Fruit fly (Drosophila melanogaster): Measurements from ENCODE around the gene Or2a.
A peak's percentile ranks its signal among the peaks of the same experiment; 100 is the strongest.

Or2a gene

DNA sequence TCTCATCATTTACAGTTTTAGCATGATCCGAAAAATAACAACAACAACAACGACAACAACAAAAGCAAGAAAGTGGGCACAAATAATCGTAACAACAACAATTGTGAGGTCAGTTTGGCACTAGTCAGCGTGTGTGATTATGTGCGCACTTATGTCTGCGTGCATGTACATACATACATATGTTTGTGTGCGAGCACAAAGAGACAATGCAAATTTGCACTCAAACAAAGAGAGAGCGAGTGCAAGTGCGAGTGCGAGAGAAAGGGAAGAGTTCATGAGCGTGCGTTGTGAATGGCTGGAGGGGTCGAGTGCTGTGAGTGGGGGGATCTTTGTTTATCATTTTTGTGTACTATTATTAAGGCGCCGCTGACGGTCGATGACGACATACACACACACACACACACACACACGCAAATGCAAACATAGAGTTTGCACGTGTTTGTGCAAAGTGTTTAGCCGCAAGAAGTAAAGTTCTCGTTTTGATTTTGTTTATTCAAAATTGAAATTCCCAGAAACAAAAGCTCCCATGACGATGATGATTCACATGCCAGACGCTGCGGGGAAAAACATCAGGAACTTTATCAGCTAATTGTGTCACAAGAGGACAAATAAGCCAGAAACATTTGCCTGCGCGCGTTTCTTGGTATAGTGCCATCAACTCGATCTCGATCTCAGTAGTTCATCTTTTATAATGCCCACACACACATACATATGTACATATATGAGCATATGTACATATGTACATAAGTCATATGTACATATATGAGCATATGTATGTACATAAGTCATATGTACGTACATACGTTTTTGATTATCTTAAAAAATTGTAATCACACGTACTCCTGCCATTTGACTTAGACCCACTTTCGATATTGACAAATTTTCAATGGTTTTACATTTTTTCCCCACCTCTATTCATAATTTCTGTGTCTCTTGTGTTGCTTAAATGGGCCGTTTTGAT, 48.7 kb downstream of the Or2a start (continued):
- TF ChIP-seq CG14860 (GFP tag; IDR thresholded peaks at IDR 0.05; ENCODE audit: partially characterized antibody) = no peak
- TF ChIP-seq CG8281 (tag; optimal IDR thresholded peaks at IDR 0.05) = no peak
- TF ChIP-seq MBD-R2 (GFP tag; IDR thresholded peaks at IDR 0.05) = no peak
- TF ChIP-seq gro (GFP tag; optimal IDR thresholded peaks at IDR 0.05) = no peak
- no peak for TF ChIP-seq CG11093 (GFP tag; IDR thresholded peaks at IDR 0.05)
- no peak for TF ChIP-seq HHEX (GFP tag; optimal IDR thresholded peaks at IDR 0.05)
- no peak for TF ChIP-seq CG16779 (GFP tag; IDR thresholded peaks at IDR 0.05)
- no peak for TF ChIP-seq Dad (GFP tag; optimal IDR thresholded peaks at IDR 0.05)
- TF ChIP-seq so (GFP tag; IDR thresholded peaks at IDR 0.05) = no peak
- TF ChIP-seq HmgD (GFP tag; optimal IDR thresholded peaks at IDR 0.05) = no peak
- no peak for TF ChIP-seq luna (GFP tag; optimal IDR thresholded peaks at IDR 0.05)
- no peak for TF ChIP-seq Dip2 (GFP tag; IDR thresholded peaks at IDR 0.05)
- TF ChIP-seq chm (GFP tag; IDR thresholded peaks at IDR 0.05) = no peak
- peak; percentile 24; the same call in 1 of the 2 replicates for TF ChIP-seq stc (GFP tag; IDR thresholded peaks at IDR 0.05)
- no peak for TF ChIP-seq CG15073 (GFP tag; optimal IDR thresholded peaks at IDR 0.05)
- no peak for TF ChIP-seq CG12942 (GFP tag; optimal IDR thresholded peaks at IDR 0.05)
- no peak for TF ChIP-seq CrebB (tag; optimal IDR thresholded peaks at IDR 0.05)
- TF ChIP-seq CG3065 (GFP tag; optimal IDR thresholded peaks at IDR 0.05) = no peak
- TF ChIP-seq CG8478 (optimal IDR thresholded peaks at IDR 0.05) = no peak
- no peak for TF ChIP-seq lov (optimal IDR thresholded peaks at IDR 0.05)
- 0 out of 3 replicates have a peak, but pooled peaks have one; percentile 30 for TF ChIP-seq lov (GFP tag; IDR thresholded peaks at IDR 0.05)
- TF ChIP-seq salm (tag; optimal IDR thresholded peaks at IDR 0.05) = no peak
- TF ChIP-seq CG9727 (GFP tag; optimal IDR thresholded peaks at IDR 0.05) = no peak
- TF ChIP-seq chinmo (GFP tag; IDR thresholded peaks at IDR 0.05; ENCODE audit: partially characterized antibody) = peak; percentile 67; the same call in 1 of the 4 replicates
- TF ChIP-seq al (GFP tag; IDR thresholded peaks at IDR 0.05) = no peak
- TF ChIP-seq E2f1 (GFP tag; IDR thresholded peaks at IDR 0.05) = no peak
- no peak for TF ChIP-seq ham (GFP tag; IDR thresholded peaks at IDR 0.05)
- peak; percentile 19; the same call in 1 of the 2 replicates for TF ChIP-seq CG6689 (GFP tag; IDR thresholded peaks at IDR 0.05)
- no peak for TF ChIP-seq CG4617 (GFP tag; optimal IDR thresholded peaks at IDR 0.05; ENCODE audit: borderline replicate concordance)
- TF ChIP-seq stwl (tag; optimal IDR thresholded peaks at IDR 0.05) = no peak
- no peak for TF ChIP-seq tll (GFP tag; optimal IDR thresholded peaks at IDR 0.05)
- no peak for TF ChIP-seq bowl (GFP tag; IDR thresholded peaks at IDR 0.05)
- TF ChIP-seq prd (optimal IDR thresholded peaks at IDR 0.05) = no peak
- TF ChIP-seq prd (GFP tag; IDR thresholded peaks at IDR 0.05) = no peak
- TF ChIP-seq tgo (GFP tag; IDR thresholded peaks at IDR 0.05) = no peak
- no peak for TF ChIP-seq CG12744 (GFP tag; optimal IDR thresholded peaks at IDR 0.05)
- TF ChIP-seq lab (GFP tag; optimal IDR thresholded peaks at IDR 0.05) = peak; percentile 4
- TF ChIP-seq jing (GFP tag; optimal IDR thresholded peaks at IDR 0.05) = no peak
- no peak for TF ChIP-seq Taf1 (GFP tag; IDR thresholded peaks at IDR 0.05)
- peak; percentile 5 for TF ChIP-seq ac (GFP tag; optimal IDR thresholded peaks at IDR 0.05)
- no peak for TF ChIP-seq CG9215 (GFP tag; IDR thresholded peaks at IDR 0.05)
- no peak for TF ChIP-seq CG1529 (GFP tag; optimal IDR thresholded peaks at IDR 0.05)
- no peak for TF ChIP-seq pita (GFP tag; optimal IDR thresholded peaks at IDR 0.05)
- peak; percentile 20 for TF ChIP-seq CG3407 (GFP tag; optimal IDR thresholded peaks at IDR 0.05)
- TF ChIP-seq nerfin-1 (tag; optimal IDR thresholded peaks at IDR 0.05) = no peak
- TF ChIP-seq D19B (GFP tag; optimal IDR thresholded peaks at IDR 0.05) = no peak
- peak; percentile 89 for TF ChIP-seq Med (GFP tag)
- TF ChIP-seq Dfd (GFP tag; optimal IDR thresholded peaks at IDR 0.05) = no peak
- TF ChIP-seq abd-A (tag; optimal IDR thresholded peaks at IDR 0.05) = no peak
- TF ChIP-seq CG43689 (GFP tag; IDR thresholded peaks at IDR 0.05) = no peak
- no peak for TF ChIP-seq Atf3 (GFP tag; optimal IDR thresholded peaks at IDR 0.05)
